Worm (Caenorhabditis elegans) whole organism, L1 larva: ENCODE measurements around the gene str-206.
A peak's percentile ranks its signal among the peaks of the same experiment; 100 is the strongest.

Source experiments
- F16B12.6 ChIP-seq: fragments of 150-350 bp; optimal IDR thresholded peaks from 2 replicates; lab custom pipeline; 2014; ENCODE audit warnings: missing biosample characterization, missing genetic modification characterization
- aha-1 ChIP-seq: fragments of 150-350 bp; optimal IDR thresholded peaks from 2 replicates; lab custom pipeline; 2014; ENCODE audit warnings: missing biosample characterization, missing genetic modification characterization
- alr-1 ChIP-seq: fragments of 200-800 bp; sonication (Bioruptor generic); optimal IDR thresholded peaks from 2 replicates; lab custom pipeline; 2018; ENCODE audit warnings: borderline replicate concordance, mild to moderate bottlenecking, missing genetic modification characterization, missing compliant biosample characterization
- ama-1 ChIP-seq: fragments of 150-350 bp; optimal IDR thresholded peaks from 2 replicates; lab custom pipeline; 2014
- ceh-8 ChIP-seq: fragments of 200-800 bp; sonication (Bioruptor generic); optimal IDR thresholded peaks from 2 replicates; lab custom pipeline; 2018; ENCODE audit warnings: mild to moderate bottlenecking, missing genetic modification characterization, moderate library complexity, missing compliant biosample characterization
- ceh-88 ChIP-seq: fragments of 200-800 bp; sonication (Bioruptor generic); IDR thresholded peaks from 2 replicates; pipeline ENCODE4 v1.3.6; 2022; ENCODE audit warnings: missing genetic modification characterization, missing compliant biosample characterization
- ceh-90 ChIP-seq: sonication (generic microtip); optimal IDR thresholded peaks from 2 replicates; lab custom pipeline; 2016; ENCODE audit warnings: missing genetic modification characterization, missing compliant biosample characterization
- dpl-1 ChIP-seq, 3 experiments: fragments of 150-350 bp in 2 of 3; sonication (generic microtip) in 1 of 3; optimal IDR thresholded peaks; 2 replicates each; lab custom pipeline; 2014 to 2017; ENCODE audit warnings: missing biosample characterization in 3 of 3, missing genetic modification characterization in 3 of 3, missing genetic modification reagents in 3 of 3
- dsc-1 ChIP-seq: sonication (generic microtip); optimal IDR thresholded peaks from 2 replicates; lab custom pipeline; 2016; ENCODE audit warnings: mild to moderate bottlenecking, missing genetic modification characterization, missing compliant biosample characterization
- efl-3 ChIP-seq: fragments of 200-800 bp; sonication (Bioruptor generic); optimal IDR thresholded peaks from 2 replicates; lab custom pipeline; 2018; ENCODE audit warnings: mild to moderate bottlenecking, missing genetic modification characterization, missing compliant biosample characterization
- elt-2 ChIP-seq: sonication (generic microtip); optimal IDR thresholded peaks from 2 replicates; lab custom pipeline; 2016; ENCODE audit warnings: missing genetic modification characterization, mild to moderate bottlenecking, inconsistent platforms, missing compliant biosample characterization, missing genetic modification reagents
- elt-3 ChIP-seq, 6 experiments: fragments of 150-350 bp in 1 of 6; sonication (generic microtip); optimal IDR thresholded peaks; 2 replicates each; lab custom pipeline; 2017 to 2018; ENCODE audit warnings: missing biosample characterization in 6 of 6, missing genetic modification characterization in 6 of 6, inconsistent platforms in 1 of 6
- ets-5 ChIP-seq: fragments of 200-800 bp; sonication (Bioruptor generic); IDR thresholded peaks from 2 replicates; pipeline ENCODE4 v1.3.6; 2022; ENCODE audit warnings: missing genetic modification characterization, missing compliant biosample characterization
- fkh-8 ChIP-seq: sonication (generic microtip); optimal IDR thresholded peaks from 2 replicates; lab custom pipeline; 2016; ENCODE audit warnings: mild to moderate bottlenecking, missing genetic modification characterization, missing compliant biosample characterization
- fos-1 ChIP-seq: fragments of 150-350 bp; optimal IDR thresholded peaks from 2 replicates; lab custom pipeline; 2014; ENCODE audit warnings: missing biosample characterization, missing genetic modification characterization
- grh-1 ChIP-seq: fragments of 200-800 bp; sonication (Bioruptor generic); IDR thresholded peaks from 2 replicates; pipeline ENCODE4 v1.3.6; 2022; ENCODE audit warnings: missing genetic modification reagents, missing genetic modification characterization, missing compliant biosample characterization
- hlh-17 ChIP-seq: fragments of 200-800 bp; sonication (Bioruptor generic); optimal IDR thresholded peaks from 2 replicates; lab custom pipeline; 2018; ENCODE audit warnings: missing genetic modification characterization, mild to moderate bottlenecking, missing compliant biosample characterization, moderate library complexity, borderline replicate concordance
- hlh-4 ChIP-seq: sonication (generic microtip); optimal IDR thresholded peaks from 2 replicates; lab custom pipeline; 2016; ENCODE audit warnings: mild to moderate bottlenecking, missing genetic modification characterization, missing compliant biosample characterization
- hpl-2 ChIP-seq: fragments of 150-350 bp; optimal IDR thresholded peaks from 2 replicates; lab custom pipeline; 2014; ENCODE audit warnings: missing biosample characterization, missing genetic modification reagents, missing genetic modification characterization
- irx-1 ChIP-seq: sonication (generic microtip); optimal IDR thresholded peaks from 2 replicates; lab custom pipeline; 2016; ENCODE audit warnings: missing genetic modification characterization, missing compliant biosample characterization
- lin-13 ChIP-seq: fragments of 150-350 bp; optimal IDR thresholded peaks from 2 replicates; lab custom pipeline; 2014; ENCODE audit warnings: missing biosample characterization, missing genetic modification reagents, missing genetic modification characterization
- lin-14 ChIP-seq: fragments of 200-800 bp; sonication (Bioruptor generic); optimal IDR thresholded peaks from 2 replicates; lab custom pipeline; 2018; ENCODE audit warnings: mild to moderate bottlenecking, missing genetic modification characterization, moderate library complexity, missing compliant biosample characterization
- lin-15B ChIP-seq: fragments of 150-350 bp; sonication (generic microtip); optimal IDR thresholded peaks from 3 replicates; lab custom pipeline; 2014; ENCODE audit warnings: missing biosample characterization, missing genetic modification characterization
- lin-35 ChIP-seq, 2 experiments: fragments of 150-350 bp; optimal IDR thresholded peaks; 2 replicates each; lab custom pipeline; 2014; ENCODE audit warnings: missing biosample characterization in 2 of 2, missing genetic modification characterization in 2 of 2, missing genetic modification reagents in 2 of 2
- lin-39 ChIP-seq: fragments of 150-350 bp; optimal IDR thresholded peaks from 2 replicates; lab custom pipeline; 2014; ENCODE audit warnings: missing biosample characterization, missing genetic modification reagents, missing genetic modification characterization
- lir-3 ChIP-seq: sonication (generic microtip); optimal IDR thresholded peaks from 2 replicates; lab custom pipeline; 2016; ENCODE audit warnings: mild to moderate bottlenecking, missing genetic modification characterization, moderate library complexity, missing compliant biosample characterization; ENCODE audit not compliant: poor library complexity
- mab-9 ChIP-seq: fragments of 200-800 bp; sonication (Bioruptor generic); IDR thresholded peaks from 2 replicates; pipeline ENCODE4 v1.3.6; 2022; ENCODE audit warnings: missing genetic modification reagents, missing genetic modification characterization, missing compliant biosample characterization
- mdl-1 ChIP-seq, 2 experiments: fragments of 150-350 bp; optimal IDR thresholded peaks; 2 replicates each; lab custom pipeline; 2014 to 2017; ENCODE audit warnings: missing biosample characterization in 2 of 2, missing genetic modification characterization in 2 of 2, inconsistent platforms in 1 of 2
- mef-2 ChIP-seq: fragments of 150-350 bp; optimal IDR thresholded peaks from 2 replicates; lab custom pipeline; 2014; ENCODE audit warnings: missing biosample characterization, missing genetic modification characterization
- mep-1 ChIP-seq: fragments of 150-350 bp; optimal IDR thresholded peaks from 2 replicates; lab custom pipeline; 2014; ENCODE audit warnings: missing biosample characterization, missing genetic modification characterization
- nhr-11 ChIP-seq: fragments of 150-350 bp; optimal IDR thresholded peaks from 2 replicates; lab custom pipeline; 2014; ENCODE audit warnings: missing biosample characterization, missing genetic modification characterization
- nhr-20 ChIP-seq: sonication (generic microtip); optimal IDR thresholded peaks from 2 replicates; lab custom pipeline; 2016; ENCODE audit warnings: mild to moderate bottlenecking, missing genetic modification characterization, missing compliant biosample characterization
- nhr-47 ChIP-seq: sonication (generic microtip); optimal IDR thresholded peaks from 2 replicates; lab custom pipeline; 2016; ENCODE audit warnings: mild to moderate bottlenecking, missing genetic modification characterization, moderate library complexity, missing compliant biosample characterization
- nhr-71 ChIP-seq: sonication (generic microtip); optimal IDR thresholded peaks from 2 replicates; lab custom pipeline; 2016; ENCODE audit warnings: mild to moderate bottlenecking, missing genetic modification characterization, moderate library complexity, missing compliant biosample characterization
- nhr-76 ChIP-seq: sonication (generic microtip); optimal IDR thresholded peaks from 2 replicates; lab custom pipeline; 2017; ENCODE audit warnings: missing biosample characterization, missing genetic modification characterization
- nhr-77 ChIP-seq: fragments of 150-350 bp; optimal IDR thresholded peaks from 2 replicates; lab custom pipeline; 2014; ENCODE audit warnings: missing biosample characterization, missing genetic modification characterization
- nhr-84 ChIP-seq: sonication (generic microtip); optimal IDR thresholded peaks from 2 replicates; lab custom pipeline; 2017; ENCODE audit warnings: missing biosample characterization, missing genetic modification characterization
- nhr-90 ChIP-seq: sonication (generic microtip); optimal IDR thresholded peaks from 2 replicates; lab custom pipeline; 2016; ENCODE audit warnings: mild to moderate bottlenecking, missing genetic modification characterization, missing compliant biosample characterization; ENCODE audit not compliant: poor library complexity
- pag-3 ChIP-seq: sonication (generic microtip); optimal IDR thresholded peaks from 2 replicates; lab custom pipeline; 2017; ENCODE audit warnings: missing genetic modification characterization, mild to moderate bottlenecking, missing compliant biosample characterization, antibody characterized with exemption, borderline replicate concordance; ENCODE audit not compliant: insufficient read depth
- pax-3 ChIP-seq: fragments of 200-800 bp; sonication (Bioruptor generic); optimal IDR thresholded peaks from 2 replicates; lab custom pipeline; 2018; ENCODE audit warnings: mild to moderate bottlenecking, missing genetic modification characterization, moderate library complexity, missing compliant biosample characterization
- rnt-1 ChIP-seq: sonication (generic microtip); optimal IDR thresholded peaks from 2 replicates; lab custom pipeline; 2016; ENCODE audit warnings: mild to moderate bottlenecking, missing genetic modification characterization, moderate library complexity, missing compliant biosample characterization
- skn-1 ChIP-seq: fragments of 150-350 bp; optimal IDR thresholded peaks from 2 replicates; lab custom pipeline; 2014; ENCODE audit warnings: missing biosample characterization, missing genetic modification characterization
- snu-23 ChIP-seq: sonication (generic microtip); optimal IDR thresholded peaks from 2 replicates; lab custom pipeline; 2016; ENCODE audit warnings: missing genetic modification characterization, missing compliant biosample characterization
- sox-4 ChIP-seq: sonication (generic microtip); optimal IDR thresholded peaks from 2 replicates; lab custom pipeline; 2016; ENCODE audit warnings: missing genetic modification characterization, missing compliant biosample characterization
- sup-37 ChIP-seq: fragments of 200-800 bp; sonication (Bioruptor generic); optimal IDR thresholded peaks from 2 replicates; lab custom pipeline; 2018; ENCODE audit warnings: mild to moderate bottlenecking, missing genetic modification characterization, missing compliant biosample characterization
- swsn-7 ChIP-seq: sonication (generic microtip); optimal IDR thresholded peaks from 2 replicates; lab custom pipeline; 2016; ENCODE audit warnings: missing genetic modification characterization, missing compliant biosample characterization
- unc-86 ChIP-seq: sonication (generic microtip); optimal IDR thresholded peaks from 2 replicates; lab custom pipeline; 2016; ENCODE audit warnings: missing genetic modification characterization, missing compliant biosample characterization
- unc-98 ChIP-seq: fragments of 200-800 bp; sonication (Bioruptor generic); IDR thresholded peaks from 2 replicates; pipeline ENCODE4 v1.3.6; 2022; ENCODE audit warnings: missing genetic modification characterization, missing compliant biosample characterization
- vab-15 ChIP-seq: sonication (generic microtip); optimal IDR thresholded peaks from 2 replicates; lab custom pipeline; 2017; ENCODE audit warnings: missing genotype, mild to moderate bottlenecking, missing genetic modification characterization, missing compliant biosample characterization
- zag-1 ChIP-seq: fragments of 150-350 bp; optimal IDR thresholded peaks from 2 replicates; lab custom pipeline; 2014; ENCODE audit warnings: missing biosample characterization, missing genetic modification characterization
- zip-4 ChIP-seq: fragments of 200-800 bp; sonication (Bioruptor generic); optimal IDR thresholded peaks from 2 replicates; lab custom pipeline; 2018; ENCODE audit warnings: mild to moderate bottlenecking, missing genetic modification characterization, moderate library complexity, missing compliant biosample characterization

str-206 gene

ce11 chrV:6267237-6267812 is 49.4 kb downstream of the str-206 start, which contains the start of gene mrck-1:
mrck-1 (minus strand) TSS chrV:6267287.
- TF ChIP-seq skn-1 (tag; lab: Kevin White, UChicago) (peak; percentile 87), zip-4 (GFP tag; lab: Kevin White, UChicago) (peak; percentile 73), vab-15 (tag; lab: Kevin White, UChicago) (peak; percentile 94), hlh-4 (tag; lab: Kevin White, UChicago) (no peak), hlh-17 (no peak), fkh-8 (tag; lab: Kevin White, UChicago) (peak; percentile 78), unc-86 (tag; lab: Kevin White, UChicago) (peak; percentile 90), mef-2 (tag; lab: Kevin White, UChicago) (peak; percentile 73), lin-13 (GFP tag; lab: Kevin White, UChicago) (peak; percentile 94), nhr-20 (peak; percentile 97), elt-3 (tag; optimal IDR thresholded peaks at IDR 0.05; lab: Kevin White, UChicago) (peak; percentile 24 to 95 (median 68)), lir-3 (tag; lab: Kevin White, UChicago) (peak; percentile 64), nhr-71 (tag; lab: Kevin White, UChicago) (peak; percentile 97), ama-1 (lab: Kevin White, UChicago) (peak; percentile 76), elt-2 (tag; lab: Kevin White, UChicago) (peak; percentile 21), mdl-1 (tag; optimal IDR thresholded peaks at IDR 0.05; lab: Kevin White, UChicago) (peak; percentile 12 to 87), efl-3 (GFP tag; lab: Kevin White, UChicago) (no peak), ceh-88 (peak; percentile 74), nhr-84 (no peak), sox-4 (tag; lab: Kevin White, UChicago) (peak; percentile 64), nhr-76 (peak; percentile 5), nhr-11 (tag; lab: Kevin White, UChicago) (peak; percentile 53), swsn-7 (peak; percentile 97), mab-9 (GFP tag; lab: Robert Waterston, UW) (peak; percentile 75), nhr-47 (peak; percentile 96), pax-3 (tag; lab: Kevin White, UChicago) (peak; percentile 25), sup-37 (GFP tag; lab: Kevin White, UChicago) (peak; percentile 64), ets-5 (no peak), F16B12.6 (tag; lab: Kevin White, UChicago) (peak; percentile 56), lin-15B (peak; percentile 69), mep-1 (tag; lab: Kevin White, UChicago) (peak; percentile 98), aha-1 (peak; percentile 53), dsc-1 (tag; lab: Kevin White, UChicago) (peak; percentile 99), hpl-2 (GFP tag; lab: Kevin White, UChicago) (peak; percentile 30), lin-35 (GFP tag; optimal IDR thresholded peaks at IDR 0.05; lab: Kevin White, UChicago) (peak; percentile 83 to 91), snu-23 (GFP tag; lab: Kevin White, UChicago) (peak; percentile 97), unc-98 (GFP tag; lab: Robert Waterston, UW) (no peak), fos-1 (tag; lab: Kevin White, UChicago) (peak; percentile 89), grh-1 (GFP tag; lab: Robert Waterston, UW) (peak; percentile 89), pag-3 (tag; lab: Kevin White, UChicago) (no peak), irx-1 (tag; lab: Kevin White, UChicago) (peak; percentile 89), lin-14 (GFP tag; lab: Kevin White, UChicago) (peak; percentile 99), ceh-8 (GFP tag; lab: Kevin White, UChicago) (peak; percentile 100), ceh-90 (no peak), nhr-77 (peak; percentile 84), dpl-1 (GFP tag; optimal IDR thresholded peaks at IDR 0.05; lab: Kevin White, UChicago) (peak; percentile 83 to 86 (median 86)), alr-1 (tag; lab: Kevin White, UChicago) (no peak), zag-1 (tag; lab: Kevin White, UChicago) (peak; percentile 90), lin-39 (tag; lab: Kevin White, UChicago) (peak; percentile 88), rnt-1 (tag; lab: Kevin White, UChicago) (peak; percentile 96), nhr-90 (tag; lab: Kevin White, UChicago) (peak; percentile 92)
